Worm (Caenorhabditis elegans) whole organism, L4 larva: Measurements from ENCODE around the gene nstp-6.

Experiments
- D1046.2 ChIP-seq: fragments of 200-800 bp; sonication (Bioruptor generic); IDR thresholded peaks from 2 replicates; pipeline ENCODE4 v1.3.6; 2022; ENCODE audit warnings: missing genetic modification characterization, missing compliant biosample characterization
- Y105C5A.15 ChIP-seq: fragments of 200-800 bp; sonication (Bioruptor generic); IDR thresholded peaks from 2 replicates; pipeline ENCODE4 v1.3.6; 2022; ENCODE audit warnings: missing genetic modification characterization, missing compliant biosample characterization
- Y48G9A.11 ChIP-seq: fragments of 200-800 bp; sonication (Bioruptor generic); IDR thresholded peaks from 2 replicates; pipeline ENCODE4 v1.3.6; 2022; ENCODE audit warnings: missing genetic modification reagents, missing genetic modification characterization, missing compliant biosample characterization
- Y5F2A.4 ChIP-seq: fragments of 200-800 bp; sonication (Bioruptor generic); optimal IDR thresholded peaks from 2 replicates; lab custom pipeline; 2018; ENCODE audit warnings: mild to moderate bottlenecking, missing genetic modification characterization, missing compliant biosample characterization
- Y75B8A.6 ChIP-seq: fragments of 200-800 bp; sonication (Bioruptor generic); IDR thresholded peaks from 2 replicates; pipeline ENCODE4 v1.3.6; 2022; ENCODE audit warnings: missing genetic modification reagents, missing genetic modification characterization, missing compliant biosample characterization
- aha-1 ChIP-seq: fragments of 150-350 bp; peaks from one replicate; lab custom pipeline; 2014; ENCODE audit warnings: missing biosample characterization, missing genetic modification characterization
- aly-2 ChIP-seq: sonication (generic microtip); optimal IDR thresholded peaks from 2 replicates; lab custom pipeline; 2018; ENCODE audit warnings: missing biosample characterization, missing genetic modification characterization
- ama-1 ChIP-seq: fragments of 150-350 bp; optimal IDR thresholded peaks from 2 replicates; lab custom pipeline; 2014; ENCODE audit warnings: inconsistent platforms, mixed read lengths
- arid-1 ChIP-seq: fragments of 200-800 bp; sonication (Bioruptor generic); conservative IDR thresholded peaks from 2 replicates; pipeline ENCODE4 v1.3.6; 2022; ENCODE audit warnings: missing genetic modification reagents, missing genetic modification characterization, missing compliant biosample characterization
- ceh-20 ChIP-seq: fragments of 200-800 bp; sonication (Bioruptor generic); IDR thresholded peaks from 2 replicates; pipeline ENCODE4 v1.3.6; 2022; ENCODE audit warnings: missing genetic modification reagents, missing genetic modification characterization, missing compliant biosample characterization
- ceh-28 ChIP-seq: fragments of 150-350 bp; optimal IDR thresholded peaks from 2 replicates; lab custom pipeline; 2014; ENCODE audit warnings: missing biosample characterization, missing genetic modification reagents, missing genetic modification characterization
- ces-1 ChIP-seq: fragments of 150-350 bp; sonication (generic microtip); optimal IDR thresholded peaks from 4 replicates; lab custom pipeline; 2014; ENCODE audit warnings: missing biosample characterization, missing genetic modification reagents, missing genetic modification characterization
- cey-2 ChIP-seq: sonication (generic microtip); optimal IDR thresholded peaks from 3 replicates; lab custom pipeline; 2017; ENCODE audit warnings: missing genetic modification characterization, mild to moderate bottlenecking, missing compliant biosample characterization, antibody characterized with exemption, borderline replicate concordance; ENCODE audit not compliant: insufficient read depth
- ctbp-1 ChIP-seq: fragments of 200-800 bp; sonication (Bioruptor generic); IDR thresholded peaks from 2 replicates; pipeline ENCODE4 v1.3.6; 2022; ENCODE audit warnings: missing genetic modification reagents, missing genetic modification characterization, missing compliant biosample characterization
- daf-8 ChIP-seq: fragments of 200-800 bp; sonication (Bioruptor generic); IDR thresholded peaks from 2 replicates; pipeline ENCODE4 v1.3.6; 2022; ENCODE audit warnings: missing genetic modification characterization, missing compliant biosample characterization
- dpl-1 ChIP-seq: fragments of 150-350 bp; optimal IDR thresholded peaks from 2 replicates; lab custom pipeline; 2014; ENCODE audit warnings: missing biosample characterization, missing genetic modification reagents, missing genetic modification characterization
- gei-8 ChIP-seq: fragments of 200-800 bp; sonication (Bioruptor generic); optimal IDR thresholded peaks from 2 replicates; lab custom pipeline; 2018; ENCODE audit warnings: mild to moderate bottlenecking, missing genetic modification characterization, missing compliant biosample characterization
- hif-1 ChIP-seq, 2 experiments: sonication (generic microtip); optimal IDR thresholded peaks; 2 replicates each; lab custom pipeline; 2016 to 2017; ENCODE audit warnings: missing compliant biosample characterization in 2 of 2, missing genetic modification characterization in 2 of 2, missing genetic modification reagents in 2 of 2, missing genotype in 2 of 2, mild to moderate bottlenecking in 1 of 2
- hmg-1.1 ChIP-seq: fragments of 200-800 bp; sonication (Bioruptor generic); IDR thresholded peaks from 2 replicates; pipeline ENCODE4 v1.3.6; 2022; ENCODE audit warnings: missing genetic modification reagents, missing genetic modification characterization, missing compliant biosample characterization
- lim-7 ChIP-seq: fragments of 200-800 bp; sonication (Bioruptor generic); IDR thresholded peaks from 2 replicates; pipeline ENCODE4 v1.3.6; 2022; ENCODE audit warnings: missing genetic modification characterization, missing compliant biosample characterization
- lin-1 ChIP-seq: fragments of 200-800 bp; sonication (Bioruptor generic); IDR thresholded peaks from 2 replicates; pipeline ENCODE4 v1.3.6; 2022; ENCODE audit warnings: missing genetic modification reagents, missing genetic modification characterization, missing compliant biosample characterization
- lin-15B ChIP-seq: fragments of 150-350 bp; sonication (generic microtip); optimal IDR thresholded peaks from 3 replicates; lab custom pipeline; 2014; ENCODE audit warnings: missing biosample characterization, missing genetic modification characterization
- lsy-2 ChIP-seq, 2 experiments: fragments of 150-350 bp in 1 of 2; sonication (generic microtip) in 1 of 2; optimal IDR thresholded peaks; 2 replicates each; lab custom pipeline; 2014 to 2017; ENCODE audit warnings: missing biosample characterization in 2 of 2, missing genetic modification characterization in 2 of 2
- mdt-29 ChIP-seq: fragments of 200-800 bp; sonication (Bioruptor generic); IDR thresholded peaks from 2 replicates; pipeline ENCODE4 v1.3.6; 2022; ENCODE audit warnings: missing genetic modification reagents, missing genetic modification characterization, missing compliant biosample characterization
- mep-1 ChIP-seq: fragments of 150-350 bp; sonication (generic microtip); optimal IDR thresholded peaks from 3 replicates; lab custom pipeline; 2014; ENCODE audit warnings: missing biosample characterization, missing genetic modification characterization
- mxl-3 ChIP-seq: fragments of 200-800 bp; sonication (Bioruptor generic); optimal IDR thresholded peaks from 2 replicates; lab custom pipeline; 2018; ENCODE audit warnings: mild to moderate bottlenecking, missing genetic modification characterization, missing compliant biosample characterization
- nhr-25 ChIP-seq: sonication (generic microtip); optimal IDR thresholded peaks from 2 replicates; lab custom pipeline; 2017; ENCODE audit warnings: missing genetic modification characterization, mild to moderate bottlenecking, missing compliant biosample characterization, antibody characterized with exemption, moderate library complexity, borderline replicate concordance; ENCODE audit not compliant: insufficient read depth
- pqm-1 ChIP-seq: sonication (generic microtip); optimal IDR thresholded peaks from 2 replicates; lab custom pipeline; 2017; ENCODE audit warnings: missing biosample characterization, missing genetic modification characterization
- rbr-2 ChIP-seq: sonication (generic microtip); optimal IDR thresholded peaks from 2 replicates; lab custom pipeline; 2016; ENCODE audit warnings: missing genotype, missing genetic modification characterization, missing compliant biosample characterization
- set-16 ChIP-seq: fragments of 200-800 bp; sonication (Bioruptor generic); IDR thresholded peaks from 2 replicates; pipeline ENCODE4 v1.3.6; 2022; ENCODE audit warnings: missing genetic modification reagents, missing genetic modification characterization, missing compliant biosample characterization
- spr-1 ChIP-seq: sonication (generic microtip); optimal IDR thresholded peaks from 2 replicates; lab custom pipeline; 2016; ENCODE audit warnings: mild to moderate bottlenecking, missing genetic modification characterization, missing compliant biosample characterization
- tag-97 ChIP-seq: fragments of 200-800 bp; sonication (Bioruptor generic); IDR thresholded peaks from 2 replicates; pipeline ENCODE4 v1.3.6; 2022; ENCODE audit warnings: missing genetic modification characterization, missing compliant biosample characterization
- unc-62 ChIP-seq, 3 experiments: fragments of 150-350 bp in 1 of 3; sonication (generic microtip); optimal IDR thresholded peaks in 2 of 3; peaks in 1 of 3; 1 replicate in 1 of 3; 2 replicates in 2 of 3; lab custom pipeline; 2014 to 2017; ENCODE audit warnings: missing biosample characterization in 3 of 3, missing genetic modification characterization in 3 of 3, missing genetic modification reagents in 3 of 3, missing genotype in 1 of 3
- zfp-3 ChIP-seq: fragments of 200-800 bp; sonication (Bioruptor generic); conservative IDR thresholded peaks from 2 replicates; pipeline ENCODE4 v1.3.6; 2022; ENCODE audit warnings: missing genetic modification reagents, missing genetic modification characterization, missing compliant biosample characterization
- zip-11 ChIP-seq: fragments of 200-800 bp; sonication (Bioruptor generic); IDR thresholded peaks from 2 replicates; pipeline ENCODE4 v1.3.6; 2022; ENCODE audit warnings: missing genetic modification characterization, missing compliant biosample characterization
- zip-2 ChIP-seq: fragments of 150-350 bp; optimal IDR thresholded peaks from 2 replicates; lab custom pipeline; 2014; ENCODE audit warnings: missing biosample characterization, missing genetic modification characterization

nstp-6 gene

ce11 chrIV:3501981-3502736 lies 45.2 kb downstream of the nstp-6 start:
- TF ChIP-seq tag-97 (GFP tag; lab: Robert Waterston, UW): no peak
- no peak for TF ChIP-seq gei-8 (GFP tag; lab: Kevin White, UChicago)
- TF ChIP-seq mxl-3 (GFP tag; lab: Kevin White, UChicago): no peak
- TF ChIP-seq unc-62 (GFP tag; optimal IDR thresholded peaks at IDR 0.05 in 1 of 2; lab: Kevin White, UChicago): peak in 1 of 2 experiments; percentile 80
- no peak for TF ChIP-seq unc-62 (tag; optimal IDR thresholded peaks at IDR 0.05; lab: Kevin White, UChicago)
- TF ChIP-seq lsy-2 (tag; optimal IDR thresholded peaks at IDR 0.05; lab: Kevin White, UChicago): no peak
- no peak for TF ChIP-seq Y105C5A.15 (GFP tag; lab: Robert Waterston, UW)
- TF ChIP-seq zfp-3: no peak
- no peak for TF ChIP-seq nhr-25
- no peak for TF ChIP-seq lin-15B (tag; lab: Kevin White, UChicago)
- TF ChIP-seq Y5F2A.4 (GFP tag; lab: Kevin White, UChicago): no peak
- no peak for TF ChIP-seq rbr-2
- no peak for TF ChIP-seq arid-1 (GFP tag; lab: Robert Waterston, UW)
- TF ChIP-seq D1046.2 (GFP tag; lab: Robert Waterston, UW): no peak
- no peak for TF ChIP-seq ces-1
- no peak for TF ChIP-seq ceh-28 (tag; lab: Kevin White, UChicago)
- TF ChIP-seq hif-1 (tag; optimal IDR thresholded peaks at IDR 0.05; lab: Kevin White, UChicago): no peak
- no peak for TF ChIP-seq ctbp-1 (GFP tag; lab: Robert Waterston, UW)
- TF ChIP-seq set-16 (GFP tag; lab: Robert Waterston, UW): 0 out of 2 replicates have a peak, but pooled peaks have one; percentile 9
- no peak for TF ChIP-seq ama-1 (lab: Kevin White, UChicago)
- TF ChIP-seq spr-1 (tag; lab: Kevin White, UChicago): no peak
- peak; percentile 90 for TF ChIP-seq aha-1 (tag; lab: Kevin White, UChicago)
- TF ChIP-seq pqm-1 (tag; lab: Kevin White, UChicago): no peak
- no peak for TF ChIP-seq Y75B8A.6 (GFP tag; lab: Robert Waterston, UW)
- TF ChIP-seq cey-2: no peak

DNA sequence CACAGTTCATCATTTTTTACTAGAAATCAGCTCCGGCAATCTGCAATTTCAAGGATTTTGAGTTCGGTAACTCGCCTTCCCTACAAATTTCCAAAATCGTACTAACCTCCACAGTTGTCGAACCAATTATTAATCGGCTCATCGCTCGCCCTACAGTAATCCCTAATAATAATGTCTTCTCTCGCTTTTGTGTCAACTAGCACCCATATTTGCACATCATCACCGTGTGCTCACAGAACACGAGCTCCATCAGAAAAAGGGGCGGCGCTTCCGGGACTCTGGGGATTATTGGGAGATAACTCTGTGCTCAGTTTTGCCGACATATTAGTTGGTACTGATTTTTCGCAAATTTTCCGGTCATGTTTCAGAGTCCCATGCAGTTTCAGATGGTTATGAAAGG lies 49.5 kb downstream of the nstp-6 start, which contains the start of gene ceh-53:
ceh-53 (plus strand) TSS at position 301 of the 400 bp plus-strand sequence.
- TF ChIP-seq zip-2 (no peak), lim-7 (GFP tag; lab: Robert Waterston, UW) (no peak), hmg-1.1 (GFP tag; lab: Robert Waterston, UW) (no peak), mdt-29 (no peak), aly-2 (tag; lab: Kevin White, UChicago) (no peak)

DNA sequence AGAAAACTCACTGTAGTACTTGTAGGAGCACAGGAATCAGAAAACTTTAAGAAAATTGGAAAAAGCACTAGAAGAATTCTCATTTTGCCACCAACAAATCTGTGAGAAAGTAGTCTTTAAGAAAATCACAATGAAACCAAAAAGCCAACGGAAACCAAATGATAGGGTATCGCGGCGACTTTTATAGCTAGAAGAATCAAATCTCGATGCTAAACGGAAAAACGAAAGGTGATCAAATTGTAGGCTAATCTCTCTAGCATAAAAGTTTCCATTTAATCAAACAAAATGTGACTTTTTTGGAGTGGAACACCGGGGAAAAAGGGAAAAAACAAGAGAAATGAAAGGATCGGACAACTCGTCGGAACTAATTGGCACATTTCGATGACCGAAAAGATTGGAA lies 51.0 kb downstream of the nstp-6 start, which contains the start of gene C09G12.17:
C09G12.17 (minus strand) TSS at position 101 of the 400 bp plus-strand sequence.
- TF ChIP-seq daf-8 (no peak), ceh-20 (GFP tag; lab: Robert Waterston, UW) (no peak), mep-1 (tag; lab: Kevin White, UChicago) (no peak), lin-1 (GFP tag; lab: Robert Waterston, UW) (no peak), zip-11 (GFP tag; lab: Robert Waterston, UW) (no peak), Y48G9A.11 (GFP tag; lab: Robert Waterston, UW) (no peak), Y105C5A.15 (GFP tag; lab: Robert Waterston, UW) (no peak), dpl-1 (GFP tag; lab: Kevin White, UChicago) (no peak)
